Fruit fly (Drosophila melanogaster): ENCODE measurements around the gene CG15432.

Gene CG15432

dm6 chr2L:4477978-4478377 lies 35.9 kb downstream of the CG15432 start:
- no peak for TF ChIP-seq EcR (GFP tag; optimal IDR thresholded peaks at IDR 0.05)
- TF ChIP-seq CG4496 (GFP tag; IDR thresholded peaks at IDR 0.05), result peak; percentile 32; the same call in 1 of the 3 replicates
- TF ChIP-seq CG12605 (GFP tag; IDR thresholded peaks at IDR 0.05), result no peak
